Worm (Caenorhabditis elegans): ENCODE results near the gene F53A9.1.
A peak's percentile ranks its signal among the peaks of the same experiment; 100 is the strongest.

Gene F53A9.1

ce11 chrX:8752546-8752945 lies 41.2 kb downstream of the F53A9.1 start (continued):
- no peak for TF ChIP-seq Y116A8C.19 (tag; optimal IDR thresholded peaks at IDR 0.05; ENCODE audit: borderline replicate concordance)
- no peak for TF ChIP-seq hlh-17 (GFP tag; optimal IDR thresholded peaks at IDR 0.05; ENCODE audit: borderline replicate concordance)
- TF ChIP-seq nhr-71 (tag; optimal IDR thresholded peaks at IDR 0.05): peak; percentile 58
- no peak for TF ChIP-seq fos-1 (tag; optimal IDR thresholded peaks at IDR 0.05)
- TF ChIP-seq jun-1 (tag; optimal IDR thresholded peaks at IDR 0.05): no peak
- TF ChIP-seq nhr-47 (tag; optimal IDR thresholded peaks at IDR 0.05): no peak
- no peak for TF ChIP-seq unc-30 (tag; optimal IDR thresholded peaks at IDR 0.05)
- TF ChIP-seq nhr-19 (GFP tag; conservative IDR thresholded peaks at IDR 0.05): peak; percentile 25
- no peak for TF ChIP-seq unc-130 (tag; optimal IDR thresholded peaks at IDR 0.05)
- no peak for TF ChIP-seq lir-3 (tag; optimal IDR thresholded peaks at IDR 0.05; ENCODE audit: poor library complexity)
- no peak for TF ChIP-seq mab-9 (GFP tag; IDR thresholded peaks at IDR 0.05)
- no peak for TF ChIP-seq hlh-4 (tag; optimal IDR thresholded peaks at IDR 0.05)
- TF ChIP-seq aha-1 (tag; optimal IDR thresholded peaks at IDR 0.05): no peak
- TF ChIP-seq egl-27 (tag; optimal IDR thresholded peaks at IDR 0.05): no peak
- no peak for TF ChIP-seq nhr-28 (tag; optimal IDR thresholded peaks at IDR 0.05)
- TF ChIP-seq nhr-84 (tag; optimal IDR thresholded peaks at IDR 0.05): no peak
- TF ChIP-seq mef-2 (tag; optimal IDR thresholded peaks at IDR 0.05): no peak
- TF ChIP-seq lin-13 (GFP tag; optimal IDR thresholded peaks at IDR 0.05): no peak
- TF ChIP-seq snu-23 (GFP tag; optimal IDR thresholded peaks at IDR 0.05): peak; percentile 36
- no peak for TF ChIP-seq sox-4 (tag; optimal IDR thresholded peaks at IDR 0.05)
- peak; percentile 20 for TF ChIP-seq nhr-90 (tag; optimal IDR thresholded peaks at IDR 0.05; ENCODE audit: poor library complexity)
- no peak for TF ChIP-seq rnt-1 (tag; optimal IDR thresholded peaks at IDR 0.05)
- TF ChIP-seq lsy-2 (tag; optimal IDR thresholded peaks at IDR 0.05): peak in 1 of 2 experiments; percentile 27
- no peak for TF ChIP-seq zag-1 (tag; optimal IDR thresholded peaks at IDR 0.05)
- TF ChIP-seq isw-1 (GFP tag; IDR thresholded peaks at IDR 0.05): no peak
- no peak for TF ChIP-seq ceh-90 (tag; optimal IDR thresholded peaks at IDR 0.05)
- peak in 1 of 2 experiments; percentile 61 for TF ChIP-seq mdl-1 (tag; optimal IDR thresholded peaks at IDR 0.05)
- TF ChIP-seq blmp-1 (tag; optimal IDR thresholded peaks at IDR 0.05): peak; percentile 89
- TF ChIP-seq dpl-1 (GFP tag; optimal IDR thresholded peaks at IDR 0.05): no peak
- no peak for TF ChIP-seq alr-1 (tag; optimal IDR thresholded peaks at IDR 0.05; ENCODE audit: borderline replicate concordance)
- TF ChIP-seq lin-39 (tag; optimal IDR thresholded peaks at IDR 0.05): no peak
- TF ChIP-seq skn-1 (tag; optimal IDR thresholded peaks at IDR 0.05): no peak
- TF ChIP-seq tbx-2 (tag; optimal IDR thresholded peaks at IDR 0.05): peak; percentile 13
- no peak for TF ChIP-seq ama-1 (optimal IDR thresholded peaks at IDR 0.05)
- TF ChIP-seq snpc-4 (tag; optimal IDR thresholded peaks at IDR 0.05): no peak
- no peak for TF ChIP-seq ceh-88 (GFP tag; IDR thresholded peaks at IDR 0.05)

- peak; percentile 62 for TF ChIP-seq nhr-20 (tag; optimal IDR thresholded peaks at IDR 0.05)
- no peak for TF ChIP-seq efl-1 (optimal IDR thresholded peaks at IDR 0.05)
- peak in 1 of 2 experiments; percentile 71 for TF ChIP-seq efl-1 (GFP tag; optimal IDR thresholded peaks at IDR 0.05 in 1 of 2)
- peak; percentile 14 for TF ChIP-seq snu-23 (GFP tag; optimal IDR thresholded peaks at IDR 0.05)
- peak; percentile 51 for TF ChIP-seq lin-14 (GFP tag; optimal IDR thresholded peaks at IDR 0.05)
- TF ChIP-seq unc-62 (GFP tag; optimal IDR thresholded peaks at IDR 0.05): no peak
- peak in 1 of 2 experiments; percentile 56 for TF ChIP-seq lsy-2 (tag; optimal IDR thresholded peaks at IDR 0.05)
- no peak for TF ChIP-seq pag-3 (tag; optimal IDR thresholded peaks at IDR 0.05; ENCODE audit: borderline replicate concordance, insufficient read depth)
- TF ChIP-seq blmp-1 (tag; optimal IDR thresholded peaks at IDR 0.05): peak; percentile 40
- TF ChIP-seq nhr-71 (tag; optimal IDR thresholded peaks at IDR 0.05): peak; percentile 32
- TF ChIP-seq hlh-4 (tag; optimal IDR thresholded peaks at IDR 0.05): no peak
- TF ChIP-seq ztf-4 (tag; optimal IDR thresholded peaks at IDR 0.05): no peak
- peak in 1 of 2 experiments; percentile 21 for TF ChIP-seq lin-35 (GFP tag; optimal IDR thresholded peaks at IDR 0.05)
- TF ChIP-seq elt-3 (tag; optimal IDR thresholded peaks at IDR 0.05): peak in 2 of 6 experiments; percentile 48 to 88
- no peak for TF ChIP-seq dpl-1 (GFP tag; optimal IDR thresholded peaks at IDR 0.05)
Measured at ce11 chrX:8754285-8754795, 42.9 kb downstream of the F53A9.1 start.
